Worm (Caenorhabditis elegans): Measurements from ENCODE around the gene idpp-4.
A peak's percentile ranks its signal among the peaks of the same experiment; 100 is the strongest.

The idpp-4 gene

DNA sequence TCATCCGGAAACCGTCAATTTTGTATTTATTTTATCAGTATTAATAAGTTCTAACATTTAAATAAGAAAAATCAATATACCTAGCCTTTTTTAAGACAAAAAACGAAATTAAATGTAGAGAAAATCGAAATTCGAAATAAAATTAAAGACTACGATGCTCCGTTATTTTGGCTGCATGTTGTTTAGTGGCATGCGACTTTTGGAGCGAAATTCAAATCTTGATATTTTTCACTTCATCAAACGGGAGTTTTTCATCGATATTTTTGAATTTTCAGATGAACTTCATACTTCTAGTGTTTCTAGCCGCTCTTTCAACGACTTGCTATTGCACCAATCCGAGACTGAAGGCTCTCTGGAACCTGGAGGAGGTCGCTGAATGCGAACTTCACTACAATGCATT lies 29.2 kb downstream of the idpp-4 start, which contains the start of gene C07E3.9:
C07E3.9 (plus strand) TSS at position 270 of the 400 bp plus-strand sequence.
- TF ChIP-seq ztf-16 (tag; optimal IDR thresholded peaks at IDR 0.05): no peak
- peak; percentile 66 for TF ChIP-seq unc-42 (tag; optimal IDR thresholded peaks at IDR 0.05)

DNA sequence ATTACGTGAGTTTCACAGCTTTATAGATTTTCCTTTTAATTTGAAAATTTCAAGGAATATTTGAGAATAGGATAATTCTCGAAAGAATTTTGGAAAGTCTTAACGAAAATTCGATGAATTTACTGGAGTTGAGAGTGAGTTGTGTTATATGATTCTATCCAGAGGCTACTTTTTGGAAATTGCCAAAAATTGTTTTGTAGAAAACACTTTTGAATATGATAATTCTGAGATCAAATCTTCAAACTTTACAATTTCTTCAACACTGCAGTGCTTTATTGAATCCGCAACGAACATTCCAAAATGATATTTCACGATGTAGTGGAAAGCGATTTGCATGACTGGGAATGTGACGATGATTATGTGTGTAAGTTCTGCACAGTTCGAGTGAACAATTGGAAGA lies 30.7 kb downstream of the idpp-4 start, which contains the start of gene C07E3.8:
C07E3.8 (plus strand) TSS at position 301 of the 400 bp plus-strand sequence.
- no peak for TF ChIP-seq hlh-8 (tag; optimal IDR thresholded peaks at IDR 0.05)
- TF ChIP-seq T23F11.4 (GFP tag; optimal IDR thresholded peaks at IDR 0.05): no peak
- TF ChIP-seq eyg-1 (tag; optimal IDR thresholded peaks at IDR 0.05): no peak
- TF ChIP-seq che-1 (tag; optimal IDR thresholded peaks at IDR 0.05): no peak
- no peak for TF ChIP-seq F13H6.1 (tag; optimal IDR thresholded peaks at IDR 0.05)
- TF ChIP-seq pha-2 (tag; optimal IDR thresholded peaks at IDR 0.05): no peak
- no peak for TF ChIP-seq pat-9 (tag; optimal IDR thresholded peaks at IDR 0.05)
- no peak for TF ChIP-seq pqm-1 (tag; optimal IDR thresholded peaks at IDR 0.05)
- TF ChIP-seq nhr-232 (tag; optimal IDR thresholded peaks at IDR 0.05): no peak
- no peak for TF ChIP-seq ahr-1 (tag; optimal IDR thresholded peaks at IDR 0.05)
- TF ChIP-seq ztf-16 (tag; optimal IDR thresholded peaks at IDR 0.05): no peak
- TF ChIP-seq sox-4 (tag; optimal IDR thresholded peaks at IDR 0.05): no peak
- TF ChIP-seq ceh-18 (tag; optimal IDR thresholded peaks at IDR 0.05): no peak

DNA sequence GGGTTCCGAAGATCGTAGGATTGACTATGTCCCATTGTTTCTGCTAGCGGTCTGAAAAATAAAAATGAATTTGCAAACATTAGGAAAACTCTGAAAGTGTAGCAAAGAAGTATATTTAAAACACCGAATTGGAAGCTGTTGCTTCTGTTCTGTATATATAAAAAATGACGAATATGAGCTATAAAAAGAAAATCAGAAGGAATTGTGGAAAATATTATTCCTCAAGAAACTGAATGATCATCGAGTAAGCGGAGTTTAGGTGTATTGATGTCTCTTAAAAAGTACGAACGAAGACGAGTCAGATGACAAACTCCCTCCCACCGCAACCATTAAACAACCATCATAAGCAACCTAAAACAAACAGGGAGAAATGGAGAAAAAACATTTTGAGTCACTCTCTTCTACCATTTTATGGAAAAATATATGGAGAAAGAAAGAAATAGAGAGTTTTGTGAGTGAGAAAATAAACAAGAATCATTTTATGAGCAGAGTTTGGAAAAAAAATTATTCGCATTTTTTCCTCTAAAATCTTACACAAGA lies 36.3 kb downstream of the idpp-4 start, which contains the start of gene C07E3.3:
C07E3.3 (minus strand) TSS at position 51 of the 540 bp plus-strand sequence.
- TF ChIP-seq nfya-1 (tag; optimal IDR thresholded peaks at IDR 0.05): no peak
- no peak for TF ChIP-seq ceh-24 (tag; optimal IDR thresholded peaks at IDR 0.05)
- no peak for TF ChIP-seq ceh-34 (tag; optimal IDR thresholded peaks at IDR 0.05)
- TF ChIP-seq fkh-10 (GFP tag; optimal IDR thresholded peaks at IDR 0.05): no peak
- no peak for TF ChIP-seq ceh-45 (GFP tag; IDR thresholded peaks at IDR 0.05)
- no peak for TF ChIP-seq T23F11.4 (GFP tag; optimal IDR thresholded peaks at IDR 0.05)
- TF ChIP-seq fkh-6 (tag; optimal IDR thresholded peaks at IDR 0.05): no peak
- TF ChIP-seq pqm-1 (tag; optimal IDR thresholded peaks at IDR 0.05): no peak
- no peak for TF ChIP-seq pax-1 (tag; optimal IDR thresholded peaks at IDR 0.05)
- TF ChIP-seq unc-3 (GFP tag; conservative IDR thresholded peaks at IDR 0.05): no peak
- TF ChIP-seq unc-3 (tag; optimal IDR thresholded peaks at IDR 0.05): no peak
- no peak for TF ChIP-seq ceh-6 (GFP tag; optimal IDR thresholded peaks at IDR 0.05)
- TF ChIP-seq hlh-6 (tag; optimal IDR thresholded peaks at IDR 0.05): no peak
- TF ChIP-seq ceh-2 (tag; optimal IDR thresholded peaks at IDR 0.05): no peak
- TF ChIP-seq elt-4 (tag; optimal IDR thresholded peaks at IDR 0.05): no peak
- no peak for TF ChIP-seq C08G9.2 (tag; optimal IDR thresholded peaks at IDR 0.05)
- no peak for TF ChIP-seq ceh-22 (tag; optimal IDR thresholded peaks at IDR 0.05)

DNA sequence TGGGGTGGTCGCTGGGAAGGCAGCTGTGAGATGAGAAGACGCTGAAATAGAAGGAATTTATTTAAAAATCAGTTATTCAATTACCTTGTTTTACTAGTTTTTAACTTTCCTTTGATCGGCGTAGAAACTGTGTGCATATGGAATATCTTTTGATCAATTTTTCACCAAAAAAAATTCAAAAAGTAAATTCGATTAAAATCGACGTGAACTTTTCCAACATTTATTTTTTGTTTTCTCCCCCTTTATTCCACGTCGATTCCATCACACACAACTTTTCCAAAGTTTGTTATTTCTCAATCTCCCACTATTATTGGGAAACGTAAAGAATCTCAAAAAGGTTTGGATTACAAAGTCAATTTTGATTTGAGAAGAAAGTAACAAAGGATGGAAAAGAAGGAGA lies 39.2 kb downstream of the idpp-4 start, which contains the start of gene C07E3.4:
C07E3.4 (plus strand) TSS at position 301 of the 400 bp plus-strand sequence.
- TF ChIP-seq ceh-45 (GFP tag; IDR thresholded peaks at IDR 0.05) (no peak), ceh-30 (tag; optimal IDR thresholded peaks at IDR 0.05) (no peak), ceh-14 (tag; optimal IDR thresholded peaks at IDR 0.05) (no peak), ceh-22 (tag; optimal IDR thresholded peaks at IDR 0.05) (no peak), hlh-30 (tag; optimal IDR thresholded peaks at IDR 0.05; ENCODE audit: insufficient read depth) (no peak), pros-1 (tag; optimal IDR thresholded peaks at IDR 0.05) (no peak), ceh-34 (tag; optimal IDR thresholded peaks at IDR 0.05) (no peak), ceh-19 (GFP tag; optimal IDR thresholded peaks at IDR 0.05) (no peak), fkh-10 (GFP tag; optimal IDR thresholded peaks at IDR 0.05) (no peak), ref-2 (tag; optimal IDR thresholded peaks at IDR 0.05) (no peak), pha-2 (tag; optimal IDR thresholded peaks at IDR 0.05) (no peak), unc-55 (GFP tag; optimal IDR thresholded peaks at IDR 0.05) (no peak), hlh-13 (GFP tag; optimal IDR thresholded peaks at IDR 0.05) (no peak), che-1 (tag; optimal IDR thresholded peaks at IDR 0.05) (no peak)

All from whole organism, late embryonic.